Worm (Caenorhabditis elegans): ENCODE data around the gene fbxa-36.
"Not testable (repeated sequence)": the region's sequence is repeated elsewhere in the genome, so short reads cannot be mapped to it uniquely, and the experiment has no call there.

ce11 chrIII:1256519-1256918 is 36.5 kb downstream of the fbxa-36 start, which contains the start of gene fbxa-208:
- TF ChIP-seq ref-1 (GFP tag; conservative IDR thresholded peaks at IDR 0.05); flt-1 (GFP tag; IDR thresholded peaks at IDR 0.05); ztf-23 (GFP tag; IDR thresholded peaks at IDR 0.05); med-1 (GFP tag; optimal IDR thresholded peaks at IDR 0.05; ENCODE audit: insufficient read depth): not testable (repeated sequence)

All from whole organism, midembryonic.